Fruit fly (Drosophila melanogaster): ENCODE measurements around the gene CG14330.

dm6 chr3R:17449402-17449801, 7.2 kb downstream of the CG14330 start:
- TF ChIP-seq CG8478 (optimal IDR thresholded peaks at IDR 0.05) (no peak), pan (optimal IDR thresholded peaks at IDR 0.05) (no peak)

Measured in whole organism.